Worm (Caenorhabditis elegans) whole organism, L4 larva: ENCODE results near the gene C49C8.6.

Source experiments
- D1046.2 ChIP-seq: fragments of 200-800 bp; sonication (Bioruptor generic); IDR thresholded peaks from 2 replicates; pipeline ENCODE4 v1.3.6; 2022; ENCODE audit warnings: missing genetic modification characterization, missing compliant biosample characterization
- F10B5.3 ChIP-seq: sonication (generic microtip); optimal IDR thresholded peaks from 2 replicates; lab custom pipeline; 2016; ENCODE audit warnings: mild to moderate bottlenecking, missing genetic modification characterization, missing compliant biosample characterization
- F49E8.2 ChIP-seq: sonication (generic microtip); optimal IDR thresholded peaks from 2 replicates; lab custom pipeline; 2016; ENCODE audit warnings: missing compliant biosample characterization, mild to moderate bottlenecking, missing genetic modification characterization, borderline replicate concordance
- T20F7.1 ChIP-seq: fragments of 200-800 bp; sonication (Bioruptor generic); optimal IDR thresholded peaks from 2 replicates; lab custom pipeline; 2018; ENCODE audit warnings: mild to moderate bottlenecking, missing genetic modification characterization, missing compliant biosample characterization
- T26A8.4 ChIP-seq: fragments of 200-800 bp; sonication (Bioruptor generic); IDR thresholded peaks from 2 replicates; pipeline ENCODE4 v1.3.6; 2022; ENCODE audit warnings: missing genetic modification characterization, missing compliant biosample characterization
- Y48G9A.11 ChIP-seq: fragments of 200-800 bp; sonication (Bioruptor generic); IDR thresholded peaks from 2 replicates; pipeline ENCODE4 v1.3.6; 2022; ENCODE audit warnings: missing genetic modification reagents, missing genetic modification characterization, missing compliant biosample characterization
- aha-1 ChIP-seq: fragments of 150-350 bp; peaks from one replicate; lab custom pipeline; 2014; ENCODE audit warnings: missing biosample characterization, missing genetic modification characterization
- aly-2 ChIP-seq: sonication (generic microtip); optimal IDR thresholded peaks from 2 replicates; lab custom pipeline; 2018; ENCODE audit warnings: missing biosample characterization, missing genetic modification characterization
- ama-1 ChIP-seq: fragments of 150-350 bp; optimal IDR thresholded peaks from 2 replicates; lab custom pipeline; 2014; ENCODE audit warnings: inconsistent platforms, mixed read lengths
- ctbp-1 ChIP-seq: fragments of 200-800 bp; sonication (Bioruptor generic); IDR thresholded peaks from 2 replicates; pipeline ENCODE4 v1.3.6; 2022; ENCODE audit warnings: missing genetic modification reagents, missing genetic modification characterization, missing compliant biosample characterization
- daf-12 ChIP-seq: fragments of 150-350 bp; optimal IDR thresholded peaks from 2 replicates; lab custom pipeline; 2014; ENCODE audit warnings: missing biosample characterization, missing genetic modification reagents, missing genetic modification characterization
- daf-19 ChIP-seq: fragments of 200-800 bp; sonication (Bioruptor generic); conservative IDR thresholded peaks from 2 replicates; pipeline ENCODE4 v1.3.6; 2022; ENCODE audit warnings: missing genetic modification characterization, missing compliant biosample characterization
- dpl-1 ChIP-seq: fragments of 150-350 bp; optimal IDR thresholded peaks from 2 replicates; lab custom pipeline; 2014; ENCODE audit warnings: missing biosample characterization, missing genetic modification reagents, missing genetic modification characterization
- duxl-1 ChIP-seq: sonication (generic microtip); optimal IDR thresholded peaks from 2 replicates; lab custom pipeline; 2016; ENCODE audit warnings: mild to moderate bottlenecking, missing genetic modification characterization, moderate library complexity, missing compliant biosample characterization; ENCODE audit not compliant: poor library complexity
- egl-27 ChIP-seq: sonication (generic microtip); optimal IDR thresholded peaks from 3 replicates; lab custom pipeline; 2017; ENCODE audit warnings: missing biosample characterization, missing genetic modification reagents, missing genetic modification characterization
- fos-1 ChIP-seq: fragments of 150-350 bp; optimal IDR thresholded peaks from 2 replicates; lab custom pipeline; 2014; ENCODE audit warnings: missing biosample characterization, missing genetic modification characterization
- gei-8 ChIP-seq: fragments of 200-800 bp; sonication (Bioruptor generic); optimal IDR thresholded peaks from 2 replicates; lab custom pipeline; 2018; ENCODE audit warnings: mild to moderate bottlenecking, missing genetic modification characterization, missing compliant biosample characterization
- hif-1 ChIP-seq, 2 experiments: sonication (generic microtip); optimal IDR thresholded peaks; 2 replicates each; lab custom pipeline; 2016 to 2017; ENCODE audit warnings: missing compliant biosample characterization in 2 of 2, missing genetic modification characterization in 2 of 2, missing genetic modification reagents in 2 of 2, missing genotype in 2 of 2, mild to moderate bottlenecking in 1 of 2
- lin-13 ChIP-seq: fragments of 150-350 bp; optimal IDR thresholded peaks from 2 replicates; lab custom pipeline; 2014; ENCODE audit warnings: missing biosample characterization, missing genetic modification reagents, missing genetic modification characterization
- lin-29 ChIP-seq: fragments of 200-800 bp; sonication (Bioruptor generic); IDR thresholded peaks from 2 replicates; pipeline ENCODE4 v1.3.6; 2022; ENCODE audit warnings: missing genetic modification reagents, missing genetic modification characterization, missing compliant biosample characterization
- lir-3 ChIP-seq: sonication (generic microtip); optimal IDR thresholded peaks from 2 replicates; lab custom pipeline; 2016; ENCODE audit warnings: mild to moderate bottlenecking, missing genetic modification characterization, missing compliant biosample characterization
- lsy-2 ChIP-seq, 2 experiments: fragments of 150-350 bp in 1 of 2; sonication (generic microtip) in 1 of 2; optimal IDR thresholded peaks; 2 replicates each; lab custom pipeline; 2014 to 2017; ENCODE audit warnings: missing biosample characterization in 2 of 2, missing genetic modification characterization in 2 of 2
- madf-5 ChIP-seq, 2 experiments: fragments of 200-800 bp; sonication (Bioruptor generic); IDR thresholded peaks; 2 replicates each; pipeline ENCODE4 v1.3.6; 2022; ENCODE audit warnings: missing compliant biosample characterization in 2 of 2, missing genetic modification characterization in 2 of 2
- mdt-29 ChIP-seq: fragments of 200-800 bp; sonication (Bioruptor generic); IDR thresholded peaks from 2 replicates; pipeline ENCODE4 v1.3.6; 2022; ENCODE audit warnings: missing genetic modification reagents, missing genetic modification characterization, missing compliant biosample characterization
- mes-2 ChIP-seq: sonication (generic microtip); optimal IDR thresholded peaks from 2 replicates; lab custom pipeline; 2016; ENCODE audit warnings: missing genotype, mild to moderate bottlenecking, missing genetic modification characterization, missing compliant biosample characterization; ENCODE audit not compliant: poor library complexity, severe bottlenecking
- nhr-11 ChIP-seq: fragments of 150-350 bp; optimal IDR thresholded peaks from 2 replicates; lab custom pipeline; 2014; ENCODE audit warnings: missing biosample characterization, missing genetic modification characterization
- nhr-41 ChIP-seq: fragments of 200-800 bp; sonication (Bioruptor generic); IDR thresholded peaks from 2 replicates; pipeline ENCODE4 v1.3.6; 2022; ENCODE audit warnings: missing genetic modification reagents, missing genetic modification characterization, missing compliant biosample characterization
- nhr-48 ChIP-seq: sonication (generic microtip); optimal IDR thresholded peaks from 2 replicates; lab custom pipeline; 2016; ENCODE audit warnings: mild to moderate bottlenecking, missing genetic modification characterization, missing compliant biosample characterization
- nhr-6 ChIP-seq: fragments of 150-350 bp; optimal IDR thresholded peaks from 2 replicates; lab custom pipeline; 2014; ENCODE audit warnings: missing biosample characterization, missing genetic modification characterization
- php-3 ChIP-seq: fragments of 200-800 bp; sonication (Bioruptor generic); IDR thresholded peaks from 2 replicates; pipeline ENCODE4 v1.3.6; 2022; ENCODE audit warnings: missing genetic modification reagents, missing genetic modification characterization, missing compliant biosample characterization
- rbr-2 ChIP-seq: sonication (generic microtip); optimal IDR thresholded peaks from 2 replicates; lab custom pipeline; 2016; ENCODE audit warnings: missing genotype, missing genetic modification characterization, missing compliant biosample characterization
- snpc-1.2 ChIP-seq: fragments of 200-800 bp; sonication (Bioruptor generic); IDR thresholded peaks from 2 replicates; pipeline ENCODE4 v1.3.6; 2022; ENCODE audit warnings: missing genetic modification reagents, missing genetic modification characterization, missing compliant biosample characterization
- snpc-4 ChIP-seq: fragments of 150-350 bp; optimal IDR thresholded peaks from 2 replicates; lab custom pipeline; 2014; ENCODE audit warnings: missing biosample characterization, missing genetic modification characterization
- spr-1 ChIP-seq: sonication (generic microtip); optimal IDR thresholded peaks from 2 replicates; lab custom pipeline; 2016; ENCODE audit warnings: mild to moderate bottlenecking, missing genetic modification characterization, missing compliant biosample characterization
- tag-97 ChIP-seq: fragments of 200-800 bp; sonication (Bioruptor generic); IDR thresholded peaks from 2 replicates; pipeline ENCODE4 v1.3.6; 2022; ENCODE audit warnings: missing genetic modification characterization, missing compliant biosample characterization
- unc-130 ChIP-seq: sonication (generic microtip); optimal IDR thresholded peaks from 2 replicates; lab custom pipeline; 2016; ENCODE audit warnings: missing genetic modification reagents, missing genetic modification characterization, missing compliant biosample characterization
- unc-62 ChIP-seq, 3 experiments: fragments of 150-350 bp in 1 of 3; sonication (generic microtip); optimal IDR thresholded peaks in 2 of 3; peaks in 1 of 3; 1 replicate in 1 of 3; 2 replicates in 2 of 3; lab custom pipeline; 2014 to 2017; ENCODE audit warnings: missing biosample characterization in 3 of 3, missing genetic modification characterization in 3 of 3, missing genetic modification reagents in 3 of 3, missing genotype in 1 of 3
- vab-7 ChIP-seq: fragments of 200-800 bp; sonication (Bioruptor generic); IDR thresholded peaks from 2 replicates; pipeline ENCODE4 v1.3.6; 2022; ENCODE audit warnings: missing genetic modification reagents, missing genetic modification characterization, missing compliant biosample characterization
- zag-1 ChIP-seq: fragments of 150-350 bp; optimal IDR thresholded peaks from 2 replicates; lab custom pipeline; 2014; ENCODE audit warnings: missing biosample characterization, missing genetic modification characterization
- zfp-2 ChIP-seq: sonication (generic microtip); optimal IDR thresholded peaks from 2 replicates; lab custom pipeline; 2016; ENCODE audit warnings: mild to moderate bottlenecking, missing genetic modification characterization, missing compliant biosample characterization
- zfp-3 ChIP-seq: fragments of 200-800 bp; sonication (Bioruptor generic); conservative IDR thresholded peaks from 2 replicates; pipeline ENCODE4 v1.3.6; 2022; ENCODE audit warnings: missing genetic modification reagents, missing genetic modification characterization, missing compliant biosample characterization

Gene C49C8.6

DNA sequence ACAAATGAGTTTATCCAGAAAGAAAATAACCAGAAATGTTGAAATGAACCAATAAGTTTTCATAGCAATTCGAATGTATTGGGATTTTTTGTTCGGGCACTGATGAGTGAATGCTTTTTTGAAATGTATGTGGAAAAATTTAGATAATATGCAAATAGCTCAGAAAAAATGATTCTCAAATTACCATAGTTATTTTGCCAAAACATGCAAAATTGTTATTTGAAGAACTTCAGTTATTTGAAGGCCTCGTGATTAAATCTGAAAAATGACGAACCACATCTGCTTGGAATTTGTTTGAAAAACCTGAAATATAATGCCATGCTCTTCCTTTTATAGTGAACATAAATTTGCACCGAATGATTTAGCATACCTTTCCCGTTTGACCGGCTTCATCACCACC is at the start of gene C49C8.6:
C49C8.6 (minus strand) TSS at position 101 of the 400 bp plus-strand sequence.
- no peak for TF ChIP-seq mdt-29
- no peak for TF ChIP-seq gei-8 (GFP tag; lab: Kevin White, UChicago)
- no peak for TF ChIP-seq zfp-2 (tag; lab: Kevin White, UChicago)
- no peak for TF ChIP-seq vab-7
- no peak for TF ChIP-seq snpc-4 (tag; lab: Kevin White, UChicago)
- TF ChIP-seq ama-1 (lab: Kevin White, UChicago) = no peak
- no peak for TF ChIP-seq lsy-2 (tag; optimal IDR thresholded peaks at IDR 0.05; lab: Kevin White, UChicago)
- TF ChIP-seq F49E8.2 = no peak
- no peak for TF ChIP-seq fos-1
- TF ChIP-seq zfp-3 (GFP tag; lab: Robert Waterston, UW) = no peak
- no peak for TF ChIP-seq dpl-1 (GFP tag; lab: Kevin White, UChicago)
- TF ChIP-seq unc-130 (GFP tag; lab: Kevin White, UChicago) = no peak
- no peak for TF ChIP-seq madf-5 (GFP tag; IDR thresholded peaks at IDR 0.05; lab: Robert Waterston, UW)
- TF ChIP-seq snpc-1.2 (GFP tag; lab: Robert Waterston, UW) = no peak
- no peak for TF ChIP-seq egl-27 (tag; lab: Kevin White, UChicago)
- no peak for TF ChIP-seq nhr-6

DNA sequence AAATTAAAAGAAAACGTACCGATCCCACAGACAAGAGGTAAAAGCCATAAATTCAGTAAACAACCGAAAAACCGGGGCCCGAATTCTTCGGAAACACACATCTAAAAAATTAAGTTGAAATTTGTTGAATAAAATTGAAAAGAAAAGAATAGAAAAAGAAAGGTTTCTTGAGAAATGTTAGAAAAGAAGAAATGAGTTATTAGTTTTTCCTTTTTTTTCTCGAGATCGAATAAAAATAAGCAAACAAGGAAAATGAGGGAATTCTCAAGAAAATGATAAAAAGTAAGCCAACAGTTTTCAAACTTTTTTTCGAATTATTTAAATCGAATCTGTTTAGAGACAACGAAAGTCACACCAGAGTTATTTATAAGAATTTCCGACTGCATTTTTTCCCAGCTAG is 47.5 kb upstream of the C49C8.6 start, which contains the start of gene H23L24.4:
H23L24.4 (minus strand) TSS at position 101 of the 400 bp plus-strand sequence.
- TF ChIP-seq daf-19 (GFP tag; lab: Robert Waterston, UW) = no peak
- peak; percentile 72 for TF ChIP-seq aha-1 (tag; lab: Kevin White, UChicago)
- no peak for TF ChIP-seq zfp-3 (GFP tag; lab: Robert Waterston, UW)

DNA sequence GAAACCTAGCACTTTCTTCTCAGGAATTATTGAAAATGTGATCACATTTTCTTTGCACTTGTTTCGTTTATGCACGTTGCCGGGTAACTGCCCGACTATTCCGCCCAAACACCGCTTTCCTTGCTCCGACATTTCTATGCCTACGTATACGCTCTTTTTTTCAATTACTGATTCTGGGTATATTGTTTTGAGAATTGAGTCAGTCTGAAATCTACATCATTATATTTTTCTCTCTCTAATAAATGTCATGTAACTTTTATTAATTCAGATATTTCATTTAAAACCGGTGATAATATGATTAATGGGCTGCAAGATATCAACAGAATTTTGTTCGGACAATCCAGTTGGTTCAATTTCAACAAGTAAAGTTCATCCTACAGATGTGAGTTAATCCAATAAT is 39.4 kb upstream of the C49C8.6 start, which contains the start of gene ttll-11:
ttll-11 (plus strand) TSS at position 301 of the 400 bp plus-strand sequence.
- TF ChIP-seq zag-1 (tag; lab: Kevin White, UChicago) (no peak), nhr-11 (peak; percentile 15), unc-62 (GFP tag; optimal IDR thresholded peaks at IDR 0.05 in 1 of 2; lab: Kevin White, UChicago) (peak in 1 of 2 experiments; percentile 21), unc-62 (tag; optimal IDR thresholded peaks at IDR 0.05; lab: Kevin White, UChicago) (no peak), php-3 (GFP tag; lab: Robert Waterston, UW) (no peak)
- TF ChIP-seq, all 104 proteins: peak for 2

DNA sequence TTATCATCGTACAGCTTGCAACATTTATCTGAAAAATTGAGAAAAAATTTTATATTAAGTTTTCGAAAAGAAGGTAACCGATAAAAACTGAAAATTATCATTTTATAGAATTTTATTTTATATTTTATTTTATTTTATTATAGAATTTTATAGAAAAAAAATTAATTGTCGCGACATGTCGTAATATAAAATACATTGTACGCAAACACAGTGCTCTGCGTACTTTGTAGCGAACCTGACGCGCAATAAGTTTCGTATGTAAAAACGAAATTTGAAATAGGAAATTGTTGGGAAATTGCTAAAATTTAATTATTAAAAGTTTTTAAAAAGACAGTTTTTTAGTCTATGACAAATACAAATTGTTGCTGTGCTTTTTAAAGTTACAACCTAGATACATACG is 33.5 kb upstream of the C49C8.6 start, which contains the start of the genes hst-1 and ints-6:
hst-1 (minus strand) TSS at position 28 of the 400 bp plus-strand sequence.
ints-6 (plus strand) TSS at position 260 of the 400 bp plus-strand sequence.
- TF ChIP-seq ctbp-1 (GFP tag; lab: Robert Waterston, UW) (no peak), dpl-1 (GFP tag; lab: Kevin White, UChicago) (peak; percentile 58), T20F7.1 (GFP tag; lab: Kevin White, UChicago) (peak; percentile 59), lsy-2 (tag; optimal IDR thresholded peaks at IDR 0.05; lab: Kevin White, UChicago) (peak in 1 of 2 experiments; percentile 28)

DNA sequence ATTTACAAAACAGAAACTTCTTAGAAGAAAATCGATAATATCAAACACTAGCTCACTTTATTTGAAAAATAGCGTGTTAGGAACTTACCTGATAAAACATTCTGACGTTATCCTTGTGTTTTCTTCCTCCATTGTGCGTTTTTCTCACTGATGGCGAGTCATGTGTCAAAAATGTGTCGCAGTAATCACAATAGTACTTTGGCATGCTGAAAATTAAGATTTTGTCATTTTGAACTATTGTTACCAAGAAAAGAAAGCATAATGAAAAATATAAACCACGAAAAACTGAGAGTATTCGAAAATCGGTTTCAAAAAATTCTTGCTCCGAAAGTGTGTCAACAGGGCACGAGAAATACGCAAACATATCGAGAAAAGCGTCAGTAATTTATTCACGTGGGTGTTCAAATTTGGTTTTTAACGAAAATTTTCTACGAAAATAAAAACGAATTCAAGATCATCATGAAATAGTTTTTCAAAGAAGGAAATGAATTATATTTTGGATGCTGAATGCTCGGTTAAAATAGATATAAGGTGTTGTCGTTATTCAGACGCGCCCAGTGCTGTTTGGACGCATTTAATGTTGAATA is 29.7 kb upstream of the C49C8.6 start, which contains the start of gene snrp-3:
snrp-3 (minus strand) TSS at position 206 of the 587 bp plus-strand sequence.
- TF ChIP-seq ctbp-1 (GFP tag; lab: Robert Waterston, UW) = no peak
- TF ChIP-seq madf-5 (GFP tag; IDR thresholded peaks at IDR 0.05; lab: Robert Waterston, UW) = no peak
- TF ChIP-seq nhr-41 (GFP tag; lab: Robert Waterston, UW) = no peak
- no peak; the same call in 1 of the 2 replicates for TF ChIP-seq T26A8.4 (GFP tag; lab: Robert Waterston, UW)
- no peak for TF ChIP-seq daf-12 (tag; lab: Kevin White, UChicago)
- peak; percentile 80 for TF ChIP-seq duxl-1 (tag; lab: Kevin White, UChicago)
- no peak for TF ChIP-seq lir-3 (tag; lab: Kevin White, UChicago)
- peak; percentile 64 for TF ChIP-seq rbr-2 (tag; lab: Kevin White, UChicago)
- peak; percentile 72 for TF ChIP-seq F10B5.3 (tag; lab: Kevin White, UChicago)
- peak in 1 of 2 experiments; percentile 9 for TF ChIP-seq hif-1 (tag; optimal IDR thresholded peaks at IDR 0.05; lab: Kevin White, UChicago)
- TF ChIP-seq nhr-48 (tag; lab: Kevin White, UChicago) = peak; percentile 54
- TF ChIP-seq aly-2 (tag; lab: Kevin White, UChicago) = no peak
- no peak for TF ChIP-seq snpc-1.2 (GFP tag; lab: Robert Waterston, UW)
- no peak for TF ChIP-seq php-3 (GFP tag; lab: Robert Waterston, UW)
- TF ChIP-seq egl-27 (tag; lab: Kevin White, UChicago) = no peak
- TF ChIP-seq tag-97 = no peak
- 0 out of 2 replicates have a peak, but pooled peaks have one; percentile 26 for TF ChIP-seq Y48G9A.11 (GFP tag; lab: Robert Waterston, UW)
- TF ChIP-seq spr-1 = no peak
- TF ChIP-seq lin-13 (GFP tag; lab: Kevin White, UChicago) = peak; percentile 67
- TF ChIP-seq unc-130 (GFP tag; lab: Kevin White, UChicago) = no peak
- no peak for TF ChIP-seq D1046.2 (GFP tag; lab: Robert Waterston, UW)
- TF ChIP-seq lin-29 (GFP tag; lab: Robert Waterston, UW) = no peak; the same call in 1 of the 2 replicates
- TF ChIP-seq mes-2 = no peak
- TF ChIP-seq nhr-11 = peak; percentile 37
